Worm (Caenorhabditis elegans): ENCODE measurements around the gene W03C9.8.

Gene W03C9.8

DNA sequence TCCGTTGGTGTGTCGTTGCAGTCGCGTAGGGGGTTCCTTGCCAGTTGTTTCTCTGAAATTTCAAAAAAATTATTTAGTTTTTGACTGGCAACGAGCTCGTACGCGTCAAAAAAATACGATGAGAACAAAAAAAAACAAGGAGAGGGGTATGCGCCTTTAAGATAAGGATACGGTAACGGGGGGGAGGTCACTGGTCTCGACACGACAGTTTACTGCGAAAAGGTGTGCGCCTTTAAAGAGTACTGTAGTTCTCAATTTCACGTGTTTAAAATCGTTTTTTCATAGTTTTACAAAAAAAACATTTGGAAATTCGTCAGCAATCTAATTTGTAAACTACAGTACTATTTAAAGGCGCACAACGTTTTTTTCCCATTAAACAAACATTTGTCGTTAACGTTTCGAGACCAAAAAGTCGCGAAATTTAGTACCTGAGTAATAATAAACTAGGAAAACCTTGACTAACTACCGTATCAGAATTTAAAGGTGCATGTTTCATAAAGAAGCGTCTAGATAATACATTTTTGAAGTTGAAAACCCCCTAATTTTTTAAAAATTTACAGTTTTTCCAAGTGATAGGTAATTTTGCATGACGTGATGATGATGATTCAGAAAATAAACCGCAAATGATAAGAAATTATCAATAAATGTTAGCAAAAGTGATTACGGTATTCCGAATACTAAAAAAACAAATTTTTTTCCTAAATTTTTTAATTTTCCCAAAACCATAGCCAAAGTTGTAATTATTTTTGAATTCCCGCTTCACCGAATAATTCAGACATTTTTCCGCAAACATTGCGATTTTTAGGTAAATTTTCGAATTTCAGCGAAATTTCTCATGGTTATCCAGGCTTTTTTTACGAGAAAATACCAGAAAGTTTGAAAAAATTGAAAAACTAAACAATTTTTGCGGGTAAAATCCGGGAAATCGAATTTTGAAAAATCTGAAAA is 25.8 kb downstream of the W03C9.8 start (continued):
- TF ChIP-seq blmp-1 (tag; optimal IDR thresholded peaks at IDR 0.05) = no peak
- peak in 1 of 2 experiments; percentile 37 for TF ChIP-seq ztf-11 (tag; optimal IDR thresholded peaks at IDR 0.05)
- TF ChIP-seq nhr-20 (tag; optimal IDR thresholded peaks at IDR 0.05) = peak; percentile 60
- no peak for TF ChIP-seq lin-14 (GFP tag; optimal IDR thresholded peaks at IDR 0.05)
- no peak for TF ChIP-seq skn-1 (tag; optimal IDR thresholded peaks at IDR 0.05)
- peak; percentile 36 for TF ChIP-seq rnt-1 (tag; optimal IDR thresholded peaks at IDR 0.05)
- TF ChIP-seq irx-1 (tag; optimal IDR thresholded peaks at IDR 0.05) = no peak
- no peak for TF ChIP-seq egl-13 (tag; optimal IDR thresholded peaks at IDR 0.05)
- no peak for TF ChIP-seq unc-62 (GFP tag; optimal IDR thresholded peaks at IDR 0.05)
- TF ChIP-seq egl-27 (tag; optimal IDR thresholded peaks at IDR 0.05) = no peak
- no peak for TF ChIP-seq elt-3 (tag; optimal IDR thresholded peaks at IDR 0.05)
- TF ChIP-seq nhr-19 (GFP tag; conservative IDR thresholded peaks at IDR 0.05) = 0 out of 2 replicates have a peak, but pooled peaks have one; percentile 53
- TF ChIP-seq sptf-1 (tag; optimal IDR thresholded peaks at IDR 0.05) = no peak
- no peak for TF ChIP-seq sup-37 (GFP tag; optimal IDR thresholded peaks at IDR 0.05)
- TF ChIP-seq nhr-11 (tag; optimal IDR thresholded peaks at IDR 0.05) = no peak
- TF ChIP-seq snpc-4 (tag; optimal IDR thresholded peaks at IDR 0.05) = no peak
- peak; percentile 4 for TF ChIP-seq xbp-1 (tag; optimal IDR thresholded peaks at IDR 0.05)
- TF ChIP-seq mef-2 (tag; optimal IDR thresholded peaks at IDR 0.05) = no peak
- TF ChIP-seq fos-1 (tag; optimal IDR thresholded peaks at IDR 0.05) = no peak
- TF ChIP-seq lin-35 (GFP tag; optimal IDR thresholded peaks at IDR 0.05) = peak in 1 of 2 experiments; percentile 43
- no peak for TF ChIP-seq nhr-84 (tag; optimal IDR thresholded peaks at IDR 0.05)
- no peak for TF ChIP-seq ets-5 (GFP tag; IDR thresholded peaks at IDR 0.05)
- no peak for TF ChIP-seq unc-30 (tag; optimal IDR thresholded peaks at IDR 0.05)
- no peak for TF ChIP-seq fkh-10 (GFP tag; optimal IDR thresholded peaks at IDR 0.05)
- no peak for TF ChIP-seq nhr-28 (tag; optimal IDR thresholded peaks at IDR 0.05)
- no peak for TF ChIP-seq Y116A8C.19 (tag; optimal IDR thresholded peaks at IDR 0.05; ENCODE audit: borderline replicate concordance)
- TF ChIP-seq fkh-4 (tag; optimal IDR thresholded peaks at IDR 0.05; ENCODE audit: borderline replicate concordance) = no peak
- peak; percentile 28; the same call in 1 of the 2 replicates for TF ChIP-seq mab-9 (GFP tag; IDR thresholded peaks at IDR 0.05)
- peak; percentile 26 for TF ChIP-seq lir-3 (tag; optimal IDR thresholded peaks at IDR 0.05; ENCODE audit: poor library complexity)
- TF ChIP-seq zag-1 (tag; optimal IDR thresholded peaks at IDR 0.05) = no peak
- TF ChIP-seq nhr-237 (tag; optimal IDR thresholded peaks at IDR 0.05) = no peak
- no peak; the same call in 1 of the 2 replicates for TF ChIP-seq ceh-88 (GFP tag; IDR thresholded peaks at IDR 0.05)
- no peak for TF ChIP-seq nhr-76 (tag; optimal IDR thresholded peaks at IDR 0.05)
- TF ChIP-seq hpl-2 (GFP tag; optimal IDR thresholded peaks at IDR 0.05) = peak; percentile 38

DNA sequence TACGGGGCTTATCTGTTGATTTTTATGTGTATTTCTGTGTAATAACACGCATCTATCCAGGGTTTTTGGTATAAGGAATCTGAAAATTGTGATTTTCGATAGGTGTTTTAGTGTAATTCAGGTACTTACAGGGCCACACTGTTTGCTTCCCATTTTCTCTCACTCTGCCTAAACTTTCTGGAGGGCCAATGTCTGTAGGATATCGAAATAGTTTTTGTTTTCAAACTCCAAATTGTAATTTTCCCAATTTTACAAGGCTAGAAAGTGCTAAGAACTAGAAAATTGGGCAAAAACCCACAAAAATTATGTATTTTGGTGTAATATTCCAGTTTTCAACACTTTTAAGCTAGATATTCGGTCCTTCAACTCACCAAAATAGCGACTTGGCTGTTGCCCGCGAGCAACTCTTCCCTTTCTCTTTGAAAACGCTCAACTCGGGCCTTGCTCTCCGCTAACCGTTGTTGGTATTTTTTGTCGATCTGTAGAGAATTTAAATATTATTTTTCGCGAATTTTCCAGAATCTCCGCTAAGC is 28.2 kb downstream of the W03C9.8 start:
- TF ChIP-seq ama-1 (optimal IDR thresholded peaks at IDR 0.05) (peak; percentile 53), ceh-63 (GFP tag; optimal IDR thresholded peaks at IDR 0.05) (no peak), ceh-90 (tag; optimal IDR thresholded peaks at IDR 0.05) (no peak), ceh-82 (tag; optimal IDR thresholded peaks at IDR 0.05) (peak in 1 of 3 experiments; percentile 7), nhr-76 (tag; optimal IDR thresholded peaks at IDR 0.05) (no peak), unc-62 (GFP tag; optimal IDR thresholded peaks at IDR 0.05) (no peak), ces-1 (GFP tag; optimal IDR thresholded peaks at IDR 0.05) (no peak), hlh-17 (GFP tag; optimal IDR thresholded peaks at IDR 0.05; ENCODE audit: borderline replicate concordance) (no peak), hlh-4 (tag; optimal IDR thresholded peaks at IDR 0.05) (no peak)

Data from whole organism, L1 larva.